Fruit fly (Drosophila melanogaster): Measurements from ENCODE around the gene CG5194.
A peak's percentile ranks its signal among the peaks of the same experiment; 100 is the strongest.

CG5194 gene

DNA sequence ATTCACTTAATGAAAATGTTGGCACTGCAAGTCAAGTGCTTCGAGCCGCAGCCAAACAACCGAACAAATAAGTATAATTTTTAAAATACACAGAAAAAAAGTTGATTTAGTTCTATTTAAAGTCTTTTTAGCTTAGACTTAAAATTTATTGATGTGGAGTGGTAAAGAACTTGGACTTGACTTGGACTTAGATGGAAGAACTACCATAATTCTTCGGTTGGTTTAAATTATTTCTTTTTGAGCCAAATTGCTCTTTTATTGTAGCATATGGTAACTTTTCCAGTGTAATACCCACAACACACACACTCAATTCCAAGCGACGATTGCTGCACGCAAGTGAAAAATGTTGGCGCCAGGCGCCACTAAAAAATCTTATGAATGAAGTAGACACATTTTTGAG, 18.4 kb upstream of the CG5194 start:
- TF ChIP-seq abd-A (tag; optimal IDR thresholded peaks at IDR 0.05) (no peak), Pdp1 (GFP tag; optimal IDR thresholded peaks at IDR 0.05) (peak; percentile 34 to 44), Ravus (GFP tag; IDR thresholded peaks at IDR 0.05) (no peak), her (GFP tag; optimal IDR thresholded peaks at IDR 0.05) (no peak), Sin3A (optimal IDR thresholded peaks at IDR 0.05) (no peak), CG9215 (GFP tag; IDR thresholded peaks at IDR 0.05) (no peak), lilli (GFP tag; optimal IDR thresholded peaks at IDR 0.05) (peak; percentile 27), CG17568 (GFP tag; optimal IDR thresholded peaks at IDR 0.05) (no peak), cas (GFP tag; IDR thresholded peaks at IDR 0.05) (no peak), CG10543 (GFP tag; optimal IDR thresholded peaks at IDR 0.05) (no peak), Sox100B (GFP tag; optimal IDR thresholded peaks at IDR 0.05) (peak; percentile 30), ac (GFP tag; optimal IDR thresholded peaks at IDR 0.05) (peak; percentile 0), CG10565 (GFP tag; optimal IDR thresholded peaks at IDR 0.05) (no peak), jumu (GFP tag; optimal IDR thresholded peaks at IDR 0.05) (no peak), Dip3 (GFP tag; optimal IDR thresholded peaks at IDR 0.05) (no peak), CG12219 (GFP tag; optimal IDR thresholded peaks at IDR 0.05) (peak; percentile 47), tap (tag; optimal IDR thresholded peaks at IDR 0.05) (no peak), MTF-1 (GFP tag; optimal IDR thresholded peaks at IDR 0.05; ENCODE audit: borderline replicate concordance) (no peak), Hr39 (optimal IDR thresholded peaks at IDR 0.05) (no peak), CG4820 (GFP tag; optimal IDR thresholded peaks at IDR 0.05) (peak; percentile 42), cad (GFP tag; optimal IDR thresholded peaks at IDR 0.05) (no peak), CG4424 (GFP tag; optimal IDR thresholded peaks at IDR 0.05) (peak; percentile 54), Optix (GFP tag; IDR thresholded peaks at IDR 0.05) (no peak), CG12236 (GFP tag; optimal IDR thresholded peaks at IDR 0.05) (no peak), CG4404 (GFP tag; IDR thresholded peaks at IDR 0.05) (peak; percentile 31; the same call in 1 of the 2 replicates), ssp (GFP tag; IDR thresholded peaks at IDR 0.05) (peak; percentile 30; the same call in 1 of the 2 replicates), zfh1 (GFP tag; IDR thresholded peaks at IDR 0.05) (peak; percentile 52; the same call in 1 of the 3 replicates), NfI (GFP tag; optimal IDR thresholded peaks at IDR 0.05) (no peak), Hand (GFP tag; optimal IDR thresholded peaks at IDR 0.05) (no peak), fd96Cb (tag; optimal IDR thresholded peaks at IDR 0.05) (peak; percentile 42), CG11085 (GFP tag; IDR thresholded peaks at IDR 0.05) (no peak), dimm (GFP tag; IDR thresholded peaks at IDR 0.05) (no peak), inv (GFP tag; IDR thresholded peaks at IDR 0.05; ENCODE audit: partially characterized antibody) (no peak), exex (tag; optimal IDR thresholded peaks at IDR 0.05) (no peak), lab (GFP tag; optimal IDR thresholded peaks at IDR 0.05) (no peak), Dp (GFP tag; optimal IDR thresholded peaks at IDR 0.05) (no peak), HmgD (GFP tag; optimal IDR thresholded peaks at IDR 0.05) (no peak), dm (GFP tag; optimal IDR thresholded peaks at IDR 0.05) (peak; percentile 23), pho (GFP tag; optimal IDR thresholded peaks at IDR 0.05) (no peak), Dip2 (GFP tag; IDR thresholded peaks at IDR 0.05) (no peak), bsh (GFP tag; optimal IDR thresholded peaks at IDR 0.05) (peak in 1 of 2 experiments; percentile 79), CG1024 (GFP tag; IDR thresholded peaks at IDR 0.05) (peak; percentile 30; the same call in 1 of the 2 replicates), B-H1 (GFP tag; IDR thresholded peaks at IDR 0.05) (no peak), crp (GFP tag; optimal IDR thresholded peaks at IDR 0.05) (no peak), sisA (GFP tag; IDR thresholded peaks at IDR 0.05) (peak; percentile 41; the same call in 1 of the 2 replicates), CG8281 (tag; optimal IDR thresholded peaks at IDR 0.05) (no peak), CG8765 (GFP tag; IDR thresholded peaks at IDR 0.05) (no peak; the same call in 1 of the 2 replicates), Abd-B (GFP tag; optimal IDR thresholded peaks at IDR 0.05) (peak; percentile 34), maf-S (GFP tag; optimal IDR thresholded peaks at IDR 0.05) (no peak), lmd (GFP tag; IDR thresholded peaks at IDR 0.05) (no peak), sna (GFP tag; IDR thresholded peaks at IDR 0.05; ENCODE audit: partially characterized antibody) (no peak)

Data from whole organism, embryonic.